Worm (Caenorhabditis elegans) whole organism, late embryonic: Measurements from ENCODE around the gene cnc-8.

ENCODE experiments used
- C38D4.7 ChIP-seq: fragments of 200-800 bp; sonication (Bioruptor generic); optimal IDR thresholded peaks from 2 replicates; lab custom pipeline; 2018; ENCODE audit warnings: mild to moderate bottlenecking, missing genetic modification characterization, moderate library complexity, missing compliant biosample characterization
- K02D7.2 ChIP-seq: sonication (generic microtip); optimal IDR thresholded peaks from 2 replicates; lab custom pipeline; 2017; ENCODE audit warnings: mild to moderate bottlenecking, missing genetic modification characterization, missing compliant biosample characterization
- K09A11.1 ChIP-seq: sonication (generic microtip); optimal IDR thresholded peaks from 2 replicates; lab custom pipeline; 2017; ENCODE audit warnings: antibody characterized with exemption, mild to moderate bottlenecking, missing genetic modification characterization, missing compliant biosample characterization; ENCODE audit not compliant: insufficient read depth
- ahr-1 ChIP-seq: sonication (generic microtip); optimal IDR thresholded peaks from 2 replicates; lab custom pipeline; 2016; ENCODE audit warnings: missing genetic modification characterization, missing compliant biosample characterization
- ceh-18 ChIP-seq: sonication (generic microtip); optimal IDR thresholded peaks from 2 replicates; lab custom pipeline; 2016; ENCODE audit warnings: missing genetic modification characterization, missing compliant biosample characterization
- ceh-19 ChIP-seq: fragments of 200-800 bp; sonication (Bioruptor generic); optimal IDR thresholded peaks from 2 replicates; lab custom pipeline; 2018; ENCODE audit warnings: mild to moderate bottlenecking, missing genetic modification characterization, missing compliant biosample characterization
- ceh-24 ChIP-seq: sonication (generic microtip); optimal IDR thresholded peaks from 2 replicates; lab custom pipeline; 2016; ENCODE audit warnings: mild to moderate bottlenecking, missing genetic modification characterization, missing compliant biosample characterization
- ceh-30 ChIP-seq: fragments of 150-350 bp; optimal IDR thresholded peaks from 2 replicates; lab custom pipeline; 2014; ENCODE audit warnings: missing biosample characterization, missing genetic modification characterization
- ceh-31 ChIP-seq: sonication (generic microtip); optimal IDR thresholded peaks from 2 replicates; lab custom pipeline; 2016; ENCODE audit warnings: missing genetic modification characterization, missing compliant biosample characterization
- ceh-34 ChIP-seq: sonication (generic microtip); optimal IDR thresholded peaks from 2 replicates; lab custom pipeline; 2016; ENCODE audit warnings: mild to moderate bottlenecking, missing genetic modification characterization, missing compliant biosample characterization
- ceh-45 ChIP-seq: fragments of 200-800 bp; sonication (Bioruptor generic); IDR thresholded peaks from 2 replicates; pipeline ENCODE4 v1.3.6; 2022; ENCODE audit warnings: missing genetic modification reagents, missing genetic modification characterization, missing compliant biosample characterization
- ceh-48 ChIP-seq: sonication (generic microtip); optimal IDR thresholded peaks from 2 replicates; lab custom pipeline; 2016; ENCODE audit warnings: missing genetic modification characterization, inconsistent platforms, missing compliant biosample characterization
- ceh-6 ChIP-seq: fragments of 200-800 bp; sonication (Bioruptor generic); optimal IDR thresholded peaks from 2 replicates; lab custom pipeline; 2018; ENCODE audit warnings: mild to moderate bottlenecking, missing genetic modification characterization, missing compliant biosample characterization
- che-1 ChIP-seq: sonication (generic microtip); optimal IDR thresholded peaks from 2 replicates; lab custom pipeline; 2016; ENCODE audit warnings: mild to moderate bottlenecking, missing genetic modification characterization, missing compliant biosample characterization
- ets-4 ChIP-seq: sonication (generic microtip); optimal IDR thresholded peaks from 2 replicates; lab custom pipeline; 2016; ENCODE audit warnings: missing genetic modification characterization, missing compliant biosample characterization
- fax-1 ChIP-seq: sonication (generic microtip); optimal IDR thresholded peaks from 2 replicates; lab custom pipeline; 2016; ENCODE audit warnings: missing genotype, missing genetic modification characterization, missing compliant biosample characterization
- fkh-10 ChIP-seq: fragments of 150-350 bp; optimal IDR thresholded peaks from 2 replicates; lab custom pipeline; 2014; ENCODE audit warnings: missing biosample characterization, missing genetic modification reagents, missing genetic modification characterization
- fkh-6 ChIP-seq: sonication (generic microtip); optimal IDR thresholded peaks from 2 replicates; lab custom pipeline; 2016; ENCODE audit warnings: missing genetic modification characterization, missing compliant biosample characterization
- gmeb-2 ChIP-seq: sonication (generic microtip); optimal IDR thresholded peaks from 2 replicates; lab custom pipeline; 2016; ENCODE audit warnings: missing genetic modification characterization, inconsistent platforms, missing compliant biosample characterization
- hlh-13 ChIP-seq: fragments of 200-800 bp; sonication (Bioruptor generic); optimal IDR thresholded peaks from 2 replicates; lab custom pipeline; 2018; ENCODE audit warnings: mild to moderate bottlenecking, missing genetic modification characterization, missing compliant biosample characterization
- hlh-15 ChIP-seq: sonication (generic microtip); optimal IDR thresholded peaks from 2 replicates; lab custom pipeline; 2016; ENCODE audit warnings: missing genetic modification characterization, missing compliant biosample characterization
- hlh-30 ChIP-seq: sonication (generic microtip); optimal IDR thresholded peaks from 2 replicates; lab custom pipeline; 2017; ENCODE audit warnings: antibody characterized with exemption, missing genetic modification characterization, missing compliant biosample characterization; ENCODE audit not compliant: insufficient read depth
- hlh-8 ChIP-seq: sonication (generic microtip); optimal IDR thresholded peaks from 2 replicates; lab custom pipeline; 2016; ENCODE audit warnings: missing genotype, missing genetic modification characterization, missing compliant biosample characterization
- lim-6 ChIP-seq: sonication (generic microtip); optimal IDR thresholded peaks from 2 replicates; lab custom pipeline; 2016; ENCODE audit warnings: missing genetic modification characterization, missing compliant biosample characterization
- mec-3 ChIP-seq: sonication (generic microtip); optimal IDR thresholded peaks from 2 replicates; lab custom pipeline; 2016; ENCODE audit warnings: borderline replicate concordance, missing genetic modification characterization, missing compliant biosample characterization
- nfya-1 ChIP-seq: sonication (generic microtip); optimal IDR thresholded peaks from 2 replicates; lab custom pipeline; 2017; ENCODE audit warnings: missing genetic modification characterization, mild to moderate bottlenecking, missing compliant biosample characterization, antibody characterized with exemption, moderate library complexity
- pax-1 ChIP-seq: fragments of 150-350 bp; optimal IDR thresholded peaks from 2 replicates; lab custom pipeline; 2014; ENCODE audit warnings: missing biosample characterization, missing genetic modification characterization
- rnt-1 ChIP-seq: sonication (generic microtip); optimal IDR thresholded peaks from 2 replicates; lab custom pipeline; 2016; ENCODE audit warnings: missing genetic modification characterization, missing compliant biosample characterization
- sdc-2 ChIP-seq: sonication (generic microtip); optimal IDR thresholded peaks from 2 replicates; lab custom pipeline; 2016; ENCODE audit warnings: missing genotype, missing genetic modification characterization, missing compliant biosample characterization
- sox-4 ChIP-seq: sonication (generic microtip); optimal IDR thresholded peaks from 2 replicates; lab custom pipeline; 2017; ENCODE audit warnings: mild to moderate bottlenecking, missing genetic modification characterization, inconsistent platforms, missing compliant biosample characterization
- syd-9 ChIP-seq: sonication (generic microtip); optimal IDR thresholded peaks from 2 replicates; lab custom pipeline; 2016; ENCODE audit warnings: mild to moderate bottlenecking, missing genetic modification characterization, moderate library complexity, missing compliant biosample characterization
- tbx-2 ChIP-seq: sonication (generic microtip); optimal IDR thresholded peaks from 2 replicates; lab custom pipeline; 2016; ENCODE audit warnings: missing genetic modification characterization, missing compliant biosample characterization
- tbx-7 ChIP-seq: sonication (generic microtip); optimal IDR thresholded peaks from 2 replicates; lab custom pipeline; 2016; ENCODE audit warnings: missing genotype, missing genetic modification characterization, missing compliant biosample characterization
- unc-42 ChIP-seq: sonication (generic microtip); optimal IDR thresholded peaks from 2 replicates; lab custom pipeline; 2016; ENCODE audit warnings: missing genotype, missing genetic modification characterization, missing compliant biosample characterization
- unc-55 ChIP-seq: sonication (generic microtip); optimal IDR thresholded peaks from 2 replicates; lab custom pipeline; 2017; ENCODE audit warnings: missing biosample characterization, missing genetic modification reagents, missing genetic modification characterization
- unc-86 ChIP-seq: sonication (generic microtip); optimal IDR thresholded peaks from 2 replicates; lab custom pipeline; 2016; ENCODE audit warnings: missing genetic modification characterization, missing compliant biosample characterization
- zip-5 ChIP-seq: sonication (generic microtip); optimal IDR thresholded peaks from 2 replicates; lab custom pipeline; 2016; ENCODE audit warnings: missing genetic modification characterization, missing compliant biosample characterization
- ztf-16 ChIP-seq: sonication (generic microtip); optimal IDR thresholded peaks from 2 replicates; lab custom pipeline; 2017; ENCODE audit warnings: missing genetic modification characterization, missing compliant biosample characterization

cnc-8 gene

ce11 chrX:10321401-10321800 is 15.0 kb downstream of the cnc-8 start:
- TF ChIP-seq unc-86 (tag; lab: Kevin White, UChicago): no peak
- no peak for TF ChIP-seq mec-3
- TF ChIP-seq ztf-16: no peak
- no peak for TF ChIP-seq ceh-48 (tag; lab: Kevin White, UChicago)
- TF ChIP-seq K02D7.2 (tag; lab: Kevin White, UChicago): no peak
- no peak for TF ChIP-seq unc-55 (GFP tag; lab: Kevin White, UChicago)

- TF ChIP-seq C38D4.7 (GFP tag; lab: Kevin White, UChicago): no peak
- TF ChIP-seq ceh-24: no peak
- no peak for TF ChIP-seq hlh-8 (tag; lab: Kevin White, UChicago)
- no peak for TF ChIP-seq hlh-30 (tag; lab: Kevin White, UChicago)
- TF ChIP-seq gmeb-2 (tag; lab: Kevin White, UChicago): no peak
- TF ChIP-seq ahr-1 (tag; lab: Kevin White, UChicago): no peak
- TF ChIP-seq hlh-15 (tag; lab: Kevin White, UChicago): no peak
- no peak for TF ChIP-seq ceh-48 (tag; lab: Kevin White, UChicago)
- no peak for TF ChIP-seq ceh-19 (GFP tag; lab: Kevin White, UChicago)
Observed at ce11 chrX:10327323-10328022, 21.1 kb downstream of the cnc-8 start, which contains the start of gene acl-5. Gene acl-5, minus strand, starts transcription at chrX:10327456.

- peak; percentile 0 for TF ChIP-seq ceh-34
- TF ChIP-seq ets-4: no peak
- no peak for TF ChIP-seq zip-5 (tag; lab: Kevin White, UChicago)
- no peak for TF ChIP-seq ceh-45 (GFP tag; lab: Robert Waterston, UW)
- TF ChIP-seq ceh-18 (tag; lab: Kevin White, UChicago): peak; percentile 5
- peak; percentile 25 for TF ChIP-seq unc-55 (GFP tag; lab: Kevin White, UChicago)
- peak; percentile 10 for TF ChIP-seq syd-9 (tag; lab: Kevin White, UChicago)
- TF ChIP-seq ceh-31: peak; percentile 41
- peak; percentile 24 for TF ChIP-seq rnt-1
- TF ChIP-seq tbx-2: peak; percentile 20
- TF ChIP-seq unc-42 (tag; lab: Kevin White, UChicago): peak; percentile 39
Observed at ce11 chrX:10332035-10332614, 25.7 kb downstream of the cnc-8 start.

- TF ChIP-seq lim-6 (tag; lab: Kevin White, UChicago) (no peak), ceh-6 (GFP tag; lab: Kevin White, UChicago) (no peak), ahr-1 (tag; lab: Kevin White, UChicago) (no peak), ceh-34 (no peak), ceh-31 (no peak), sox-4 (no peak), fkh-10 (GFP tag; lab: Kevin White, UChicago) (no peak), mec-3 (no peak)
- TF ChIP-seq, all 69 proteins: peak for 0
Observed at ce11 chrX:10333301-10333854, 27.0 kb downstream of the cnc-8 start, which contains the start of gene R07E3.4. Gene R07E3.4, minus strand, starts transcription at chrX:10333351.

- no peak for TF ChIP-seq nfya-1 (tag; lab: Kevin White, UChicago)
- TF ChIP-seq K09A11.1 (tag; lab: Kevin White, UChicago): no peak
- no peak for TF ChIP-seq K02D7.2 (tag; lab: Kevin White, UChicago)
- TF ChIP-seq ceh-34: no peak
- TF ChIP-seq che-1 (tag; lab: Kevin White, UChicago): no peak
- TF ChIP-seq tbx-2: no peak
- no peak for TF ChIP-seq fkh-10 (GFP tag; lab: Kevin White, UChicago)
- TF ChIP-seq ceh-30 (tag; lab: Kevin White, UChicago): no peak
- TF ChIP-seq fkh-6: no peak
- no peak for TF ChIP-seq unc-55 (GFP tag; lab: Kevin White, UChicago)
- TF ChIP-seq fax-1 (tag; lab: Kevin White, UChicago): no peak
- TF ChIP-seq pax-1 (tag; lab: Kevin White, UChicago): no peak
- no peak for TF ChIP-seq hlh-13 (GFP tag; lab: Kevin White, UChicago)
- TF ChIP-seq ceh-45 (GFP tag; lab: Robert Waterston, UW): no peak
- no peak for TF ChIP-seq C38D4.7 (GFP tag; lab: Kevin White, UChicago)
- TF ChIP-seq tbx-7 (tag; lab: Kevin White, UChicago): no peak
- no peak for TF ChIP-seq sdc-2 (tag; lab: Kevin White, UChicago)
Observed at ce11 chrX:10336138-10336537, 29.7 kb downstream of the cnc-8 start, which contains the start of gene idpa-3. Gene idpa-3, plus strand, starts transcription at chrX:10336438.
